Worm (Caenorhabditis elegans) whole organism, early embryonic: ENCODE results near the gene Y48E1C.4.

ENCODE experiments used
- B0310.2 ChIP-seq: sonication (generic microtip); optimal IDR thresholded peaks from 2 replicates; lab custom pipeline; 2016; ENCODE audit warnings: mild to moderate bottlenecking, missing genetic modification characterization, missing compliant biosample characterization
- aly-1 ChIP-seq: sonication (generic microtip); optimal IDR thresholded peaks from 2 replicates; lab custom pipeline; 2016; ENCODE audit warnings: missing genetic modification characterization, missing compliant biosample characterization
- ama-1 ChIP-seq: fragments of 150-350 bp; optimal IDR thresholded peaks from 2 replicates; lab custom pipeline; 2014
- flt-1 ChIP-seq: fragments of 200-800 bp; sonication (Bioruptor generic); IDR thresholded peaks from 2 replicates; pipeline ENCODE4 v1.3.6; 2022; ENCODE audit warnings: missing genetic modification characterization, missing compliant biosample characterization
- pes-1 ChIP-seq: fragments of 200-800 bp; sonication (Bioruptor generic); IDR thresholded peaks from 2 replicates; pipeline ENCODE4 v1.3.6; 2022; ENCODE audit warnings: missing genetic modification reagents, missing genetic modification characterization, missing compliant biosample characterization
- tbx-11 ChIP-seq: fragments of 200-800 bp; sonication (Bioruptor generic); IDR thresholded peaks from 2 replicates; pipeline ENCODE4 v1.3.6; 2022; ENCODE audit warnings: missing genetic modification characterization, missing compliant biosample characterization
- tbx-37 ChIP-seq: fragments of 200-800 bp; sonication (Bioruptor generic); conservative IDR thresholded peaks from 2 replicates; pipeline ENCODE4 v1.3.6; 2022; ENCODE audit warnings: missing genetic modification reagents, missing genetic modification characterization, missing compliant biosample characterization

- TF ChIP-seq ama-1 = no peak
- TF ChIP-seq aly-1 (tag; lab: Kevin White, UChicago) = no peak
- no peak for TF ChIP-seq tbx-37
- no peak for TF ChIP-seq flt-1
- no peak for TF ChIP-seq tbx-11 (GFP tag; lab: Robert Waterston, UW)
- no peak for TF ChIP-seq B0310.2
- TF ChIP-seq pes-1 (GFP tag; lab: Robert Waterston, UW) = no peak
These were observed 24.3 kb downstream of the Y48E1C.4 start, which contains the start of gene Y48C3A.18 for ce11 chrII:13412335-13412734.
